Worm (Caenorhabditis elegans): ENCODE data around the gene wah-1.

ce11 chrIII:12013054-12013453 is 23.1 kb downstream of the wah-1 start:
- TF ChIP-seq nhr-76 (tag; optimal IDR thresholded peaks at IDR 0.05) (no peak), lin-39 (tag; optimal IDR thresholded peaks at IDR 0.05) (no peak), lin-15B (tag; optimal IDR thresholded peaks at IDR 0.05) (no peak), alr-1 (tag; optimal IDR thresholded peaks at IDR 0.05; ENCODE audit: borderline replicate concordance) (no peak), unc-62 (GFP tag; optimal IDR thresholded peaks at IDR 0.05) (no peak), ztf-11 (tag; optimal IDR thresholded peaks at IDR 0.05) (no peak), aly-2 (tag; optimal IDR thresholded peaks at IDR 0.05) (no peak), lsy-2 (tag; optimal IDR thresholded peaks at IDR 0.05) (no peak), nhr-11 (tag; optimal IDR thresholded peaks at IDR 0.05) (no peak)

Measured in whole organism, L1 larva.